Worm (Caenorhabditis elegans): ENCODE measurements around the gene sft-4.

sft-4 gene

DNA sequence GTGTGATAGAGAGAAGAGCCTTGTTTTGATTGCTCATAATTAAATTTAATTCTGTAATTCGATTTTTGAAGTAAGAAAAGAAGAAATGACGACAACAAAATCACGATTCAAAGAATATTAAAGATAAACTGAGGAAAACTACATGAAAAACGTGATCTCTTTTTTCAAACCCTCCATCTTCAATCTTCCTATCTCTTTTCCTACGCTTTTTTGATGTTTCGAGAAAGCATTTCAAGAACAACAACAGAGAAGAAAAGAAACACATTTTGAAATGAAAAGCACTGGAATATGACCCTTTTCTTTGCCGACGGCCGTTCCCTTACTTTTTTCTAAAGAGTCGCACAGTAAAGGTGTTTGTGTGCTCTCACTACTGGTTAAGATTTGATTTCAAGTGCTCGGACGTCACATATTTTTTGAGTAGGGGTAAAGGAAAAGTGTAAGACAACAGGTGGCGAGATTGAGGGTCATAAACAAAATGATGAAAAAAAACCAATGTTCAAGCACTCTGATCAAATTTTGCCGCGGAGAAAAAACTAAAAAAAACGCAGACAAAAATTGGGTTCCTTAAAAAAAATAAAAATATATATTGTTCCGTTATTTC is 25.4 kb upstream of the sft-4 start, which contains the start of gene F13D11.3:
Gene F13D11.3 (minus strand): TSS at position 51 of the 601 bp plus-strand sequence.
- TF ChIP-seq hnd-1 (tag; optimal IDR thresholded peaks at IDR 0.05) (no peak), B0310.2 (tag; optimal IDR thresholded peaks at IDR 0.05) (no peak), hmg-4 (GFP tag; optimal IDR thresholded peaks at IDR 0.05) (no peak), hmbx-1 (tag; optimal IDR thresholded peaks at IDR 0.05) (no peak), tbx-37 (GFP tag; conservative IDR thresholded peaks at IDR 0.05) (no peak), ceh-13 (GFP tag; optimal IDR thresholded peaks at IDR 0.05) (no peak), ama-1 (optimal IDR thresholded peaks at IDR 0.05) (no peak)

- no peak for TF ChIP-seq tra-4 (tag; optimal IDR thresholded peaks at IDR 0.05)
- TF ChIP-seq ceh-36 (tag; optimal IDR thresholded peaks at IDR 0.05): no peak
- TF ChIP-seq flt-1 (GFP tag; IDR thresholded peaks at IDR 0.05): no peak
- TF ChIP-seq hnd-1 (tag; optimal IDR thresholded peaks at IDR 0.05): no peak
- TF ChIP-seq ama-1 (optimal IDR thresholded peaks at IDR 0.05): no peak
- TF ChIP-seq aly-1 (tag; optimal IDR thresholded peaks at IDR 0.05): no peak
- TF ChIP-seq ets-7 (tag; optimal IDR thresholded peaks at IDR 0.05): no peak
Observed at ce11 chrX:5803492-5803891, 23.0 kb upstream of the sft-4 start.

DNA sequence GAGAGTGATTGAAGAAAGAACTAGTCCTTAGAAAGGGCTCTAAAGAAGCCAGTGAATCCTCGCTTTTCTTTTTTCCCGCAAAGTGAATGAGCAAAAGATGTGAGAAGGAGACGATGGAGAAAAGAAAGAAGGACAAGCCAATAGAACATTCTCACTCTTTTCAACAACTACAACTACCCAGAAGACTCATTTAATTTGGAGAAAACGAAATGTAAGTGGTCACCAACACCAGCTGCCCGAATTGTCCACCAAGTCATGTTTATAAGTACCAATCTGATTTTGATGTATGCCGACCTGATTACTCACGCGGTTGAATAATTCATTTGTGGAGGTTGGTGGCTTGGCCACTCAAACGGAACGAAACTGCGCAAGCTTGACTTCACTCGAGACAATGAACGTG is 22.1 kb upstream of the sft-4 start:
- TF ChIP-seq F13C5.2 (tag; optimal IDR thresholded peaks at IDR 0.05) (no peak), flt-1 (GFP tag; IDR thresholded peaks at IDR 0.05) (no peak)

DNA sequence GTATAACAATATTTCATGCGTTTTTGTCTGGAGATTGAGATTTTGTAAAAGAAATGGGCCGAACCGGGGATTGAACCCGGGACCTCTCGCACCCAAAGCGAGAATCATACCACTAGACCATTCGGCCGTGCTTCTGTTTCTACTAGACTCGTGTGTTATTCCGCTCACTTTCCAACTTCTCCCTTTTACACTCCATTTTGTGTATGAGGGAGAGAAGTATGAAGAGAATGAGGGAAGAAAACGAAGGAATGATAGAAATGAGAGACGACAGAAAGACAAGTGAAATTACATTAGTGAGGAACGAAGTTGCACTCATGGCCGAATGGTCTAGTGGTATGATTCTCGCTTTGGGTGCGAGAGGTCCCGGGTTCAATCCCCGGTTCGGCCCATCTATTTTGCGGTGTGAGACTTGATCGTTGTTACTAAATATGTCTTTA is 20.7 kb upstream of the sft-4 start:
- TF ChIP-seq F13C5.2 (tag; optimal IDR thresholded peaks at IDR 0.05) (peak; percentile 96), ceh-36 (tag; optimal IDR thresholded peaks at IDR 0.05) (peak; percentile 68), B0310.2 (tag; optimal IDR thresholded peaks at IDR 0.05) (peak; percentile 66), hnd-1 (tag; optimal IDR thresholded peaks at IDR 0.05) (peak; percentile 84), ets-7 (tag; optimal IDR thresholded peaks at IDR 0.05) (peak; percentile 60), hmg-4 (GFP tag; optimal IDR thresholded peaks at IDR 0.05) (peak; percentile 88), sea-1 (GFP tag; conservative IDR thresholded peaks at IDR 0.05) (peak; percentile 88), pes-1 (GFP tag; IDR thresholded peaks at IDR 0.05) (peak; percentile 85), ama-1 (optimal IDR thresholded peaks at IDR 0.05) (no peak), aly-1 (tag; optimal IDR thresholded peaks at IDR 0.05) (peak; percentile 39), flt-1 (GFP tag; IDR thresholded peaks at IDR 0.05) (peak; percentile 54), hmbx-1 (tag; optimal IDR thresholded peaks at IDR 0.05) (peak; percentile 21), tbx-11 (GFP tag; IDR thresholded peaks at IDR 0.05) (peak; percentile 89), ceh-13 (GFP tag; optimal IDR thresholded peaks at IDR 0.05) (peak; percentile 46), scrt-1 (GFP tag; IDR thresholded peaks at IDR 0.05) (peak; percentile 88), tra-4 (tag; optimal IDR thresholded peaks at IDR 0.05) (peak; percentile 24), tbx-37 (GFP tag; conservative IDR thresholded peaks at IDR 0.05) (peak; percentile 76)

- TF ChIP-seq sea-1 (GFP tag; conservative IDR thresholded peaks at IDR 0.05) (no peak), ceh-36 (tag; optimal IDR thresholded peaks at IDR 0.05) (no peak), tbx-11 (GFP tag; IDR thresholded peaks at IDR 0.05) (no peak), tra-4 (tag; optimal IDR thresholded peaks at IDR 0.05) (no peak), ceh-13 (GFP tag; optimal IDR thresholded peaks at IDR 0.05) (no peak), pes-1 (GFP tag; IDR thresholded peaks at IDR 0.05) (no peak), ama-1 (optimal IDR thresholded peaks at IDR 0.05) (no peak), B0310.2 (tag; optimal IDR thresholded peaks at IDR 0.05) (no peak), hnd-1 (tag; optimal IDR thresholded peaks at IDR 0.05) (no peak), aly-1 (tag; optimal IDR thresholded peaks at IDR 0.05) (no peak), flt-1 (GFP tag; IDR thresholded peaks at IDR 0.05) (no peak)
Observed at ce11 chrX:5799229-5799628, 18.7 kb upstream of the sft-4 start.

ce11 chrX:5798690-5799089 is 18.2 kb upstream of the sft-4 start, which contains the start of gene F46G11.4:
F46G11.4 (minus strand) TSS chrX:5798790.
- TF ChIP-seq ceh-36 (tag; optimal IDR thresholded peaks at IDR 0.05): no peak
- TF ChIP-seq pes-1 (GFP tag; IDR thresholded peaks at IDR 0.05): no peak
- no peak for TF ChIP-seq F13C5.2 (tag; optimal IDR thresholded peaks at IDR 0.05)
- TF ChIP-seq scrt-1 (GFP tag; IDR thresholded peaks at IDR 0.05): no peak
- no peak for TF ChIP-seq ama-1 (optimal IDR thresholded peaks at IDR 0.05)
- TF ChIP-seq flt-1 (GFP tag; IDR thresholded peaks at IDR 0.05): no peak
- no peak for TF ChIP-seq sea-1 (GFP tag; conservative IDR thresholded peaks at IDR 0.05)
- no peak for TF ChIP-seq tbx-11 (GFP tag; IDR thresholded peaks at IDR 0.05)
- TF ChIP-seq ceh-13 (GFP tag; optimal IDR thresholded peaks at IDR 0.05): no peak
- no peak for TF ChIP-seq ets-7 (tag; optimal IDR thresholded peaks at IDR 0.05)
- no peak for TF ChIP-seq tra-4 (tag; optimal IDR thresholded peaks at IDR 0.05)
- TF ChIP-seq hmg-4 (GFP tag; optimal IDR thresholded peaks at IDR 0.05): no peak

DNA sequence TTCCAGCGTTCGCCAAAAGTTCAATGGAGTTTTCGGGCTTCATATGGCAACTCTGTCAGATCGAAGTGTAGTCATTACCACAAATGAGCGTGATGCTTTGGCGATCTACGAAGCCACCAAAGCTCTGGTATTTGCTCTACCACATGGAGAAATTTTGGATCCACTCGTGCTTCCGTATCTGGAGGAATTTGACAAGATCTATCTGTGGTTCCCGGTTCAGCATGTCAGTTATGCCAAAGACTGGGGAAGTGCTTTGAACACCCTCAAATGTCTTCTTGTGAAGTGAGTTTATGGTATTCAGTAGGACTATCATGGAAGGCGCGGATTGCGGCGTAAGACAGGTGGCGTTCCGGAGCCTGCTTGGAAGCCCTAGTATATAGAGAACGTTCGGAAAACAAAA is 13.9 kb upstream of the sft-4 start:
- TF ChIP-seq flt-1 (GFP tag; IDR thresholded peaks at IDR 0.05): no peak
- TF ChIP-seq hmbx-1 (tag; optimal IDR thresholded peaks at IDR 0.05): no peak
- TF ChIP-seq pes-1 (GFP tag; IDR thresholded peaks at IDR 0.05): no peak
- no peak for TF ChIP-seq ama-1 (optimal IDR thresholded peaks at IDR 0.05)
- TF ChIP-seq hnd-1 (tag; optimal IDR thresholded peaks at IDR 0.05): no peak
- no peak for TF ChIP-seq ets-7 (tag; optimal IDR thresholded peaks at IDR 0.05)
- TF ChIP-seq sea-1 (GFP tag; conservative IDR thresholded peaks at IDR 0.05): no peak
- no peak for TF ChIP-seq aly-1 (tag; optimal IDR thresholded peaks at IDR 0.05)
- no peak for TF ChIP-seq hmg-4 (GFP tag; optimal IDR thresholded peaks at IDR 0.05)
- TF ChIP-seq B0310.2 (tag; optimal IDR thresholded peaks at IDR 0.05): no peak
- TF ChIP-seq ceh-13 (GFP tag; optimal IDR thresholded peaks at IDR 0.05): no peak
- TF ChIP-seq tbx-37 (GFP tag; conservative IDR thresholded peaks at IDR 0.05): no peak
- TF ChIP-seq ceh-36 (tag; optimal IDR thresholded peaks at IDR 0.05): no peak
- TF ChIP-seq tra-4 (tag; optimal IDR thresholded peaks at IDR 0.05): no peak
- no peak for TF ChIP-seq F13C5.2 (tag; optimal IDR thresholded peaks at IDR 0.05)
- TF ChIP-seq tbx-11 (GFP tag; IDR thresholded peaks at IDR 0.05): no peak
- no peak for TF ChIP-seq scrt-1 (GFP tag; IDR thresholded peaks at IDR 0.05)

DNA sequence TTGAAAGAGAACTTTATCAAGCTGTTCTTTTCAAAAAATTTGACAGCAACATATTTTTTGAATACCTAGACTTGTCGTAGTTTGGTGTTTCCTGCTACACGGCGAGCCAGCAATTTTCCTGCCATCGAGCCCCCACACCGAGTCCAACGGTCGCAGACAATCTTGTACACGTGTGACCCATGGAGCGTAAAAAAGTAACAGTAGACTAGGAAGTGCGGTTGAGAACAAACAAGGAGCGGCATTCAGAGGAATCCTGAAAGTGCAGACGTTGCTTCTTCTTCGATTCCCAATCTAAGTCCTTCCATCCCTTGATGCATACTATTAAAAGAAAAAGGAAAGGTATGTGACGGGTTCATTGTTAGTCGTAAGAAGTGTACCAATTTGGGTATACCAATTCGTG is 10.4 kb upstream of the sft-4 start, which contains the start of gene twnk-1:
Gene twnk-1 (plus strand): TSS at position 301 of the 400 bp plus-strand sequence.
- TF ChIP-seq hmg-4 (GFP tag; optimal IDR thresholded peaks at IDR 0.05): no peak
- TF ChIP-seq ets-7 (tag; optimal IDR thresholded peaks at IDR 0.05): no peak
- TF ChIP-seq ama-1 (optimal IDR thresholded peaks at IDR 0.05): no peak
- no peak for TF ChIP-seq aly-1 (tag; optimal IDR thresholded peaks at IDR 0.05)
- no peak for TF ChIP-seq hmbx-1 (tag; optimal IDR thresholded peaks at IDR 0.05)
- TF ChIP-seq flt-1 (GFP tag; IDR thresholded peaks at IDR 0.05): no peak
